Fruit fly (Drosophila melanogaster): ENCODE results near the gene CG8010.

The CG8010 gene

DNA sequence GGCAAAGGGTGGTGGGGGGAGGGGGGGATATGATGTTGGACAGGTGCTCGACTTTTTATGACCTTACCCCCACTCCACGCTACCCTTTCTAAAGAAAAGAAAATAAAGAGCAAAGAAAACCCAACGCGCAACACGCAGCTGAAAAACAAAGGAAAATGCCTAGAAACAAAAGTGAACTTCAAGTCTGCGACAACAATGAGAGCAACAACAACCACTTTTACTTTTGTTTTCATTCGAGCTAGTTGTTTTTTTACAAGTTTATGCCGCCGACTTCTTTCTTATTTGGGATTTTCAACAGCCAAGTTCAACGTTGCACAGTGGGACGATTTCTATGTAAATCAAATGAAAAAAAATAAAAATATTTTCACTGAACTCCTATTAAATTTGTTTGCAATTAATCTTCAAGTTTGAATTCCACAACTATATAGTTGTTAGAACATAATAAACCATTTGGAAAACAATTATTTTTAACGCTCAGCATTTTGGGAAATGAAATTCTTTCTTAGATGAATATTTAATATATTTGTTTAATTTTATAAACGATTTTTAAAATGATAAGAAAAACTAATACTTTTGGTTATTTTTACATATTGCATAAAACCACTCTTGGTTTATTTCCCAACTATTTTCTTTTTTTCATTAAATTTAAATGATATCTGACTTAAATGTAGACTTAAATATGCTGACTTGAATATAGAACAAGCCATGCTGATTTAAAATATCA, 44.0 kb downstream of the CG8010 start:
- no peak for TF ChIP-seq psq (optimal IDR thresholded peaks at IDR 0.05)
- no peak for TF ChIP-seq CG8478 (optimal IDR thresholded peaks at IDR 0.05)
- TF ChIP-seq usp (GFP tag; optimal IDR thresholded peaks at IDR 0.05): no peak
- no peak for TF ChIP-seq pan (optimal IDR thresholded peaks at IDR 0.05)
- TF ChIP-seq EcR (GFP tag; optimal IDR thresholded peaks at IDR 0.05): no peak
- no peak for TF ChIP-seq Dll (optimal IDR thresholded peaks at IDR 0.05)

DNA sequence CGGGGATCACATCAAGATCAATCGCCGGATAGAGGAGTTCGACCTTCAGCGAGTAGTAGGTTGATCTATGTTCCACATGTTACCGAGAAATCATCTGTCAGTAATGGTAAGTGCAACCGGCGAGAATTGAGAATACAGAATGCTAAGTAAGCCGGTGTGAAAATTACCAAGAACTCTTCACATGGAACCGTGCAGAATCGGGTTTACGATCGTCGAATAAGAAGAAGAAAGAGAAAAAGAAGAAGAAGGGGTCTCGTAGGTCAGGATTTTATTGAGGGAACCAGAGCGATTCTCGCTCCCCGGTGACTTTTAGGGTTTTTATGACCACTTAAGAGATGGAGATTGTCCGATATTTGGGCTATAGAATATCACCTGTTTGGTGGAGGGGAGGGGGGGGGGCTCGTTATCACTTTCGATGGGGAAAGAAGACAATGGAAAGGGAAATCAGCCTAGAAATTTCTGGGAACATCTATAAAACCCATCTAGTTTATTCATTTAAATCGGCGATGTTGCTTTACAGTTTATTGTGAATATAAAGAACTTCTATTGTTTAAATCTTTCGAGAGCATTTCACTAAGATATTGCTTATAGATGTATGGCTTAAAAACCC, 47.6 kb downstream of the CG8010 start:
- TF ChIP-seq CG8478 (optimal IDR thresholded peaks at IDR 0.05) (no peak), EcR (GFP tag; optimal IDR thresholded peaks at IDR 0.05) (no peak), pan (optimal IDR thresholded peaks at IDR 0.05) (no peak), Dll (optimal IDR thresholded peaks at IDR 0.05) (no peak), usp (GFP tag; optimal IDR thresholded peaks at IDR 0.05) (no peak), psq (optimal IDR thresholded peaks at IDR 0.05) (no peak)

DNA sequence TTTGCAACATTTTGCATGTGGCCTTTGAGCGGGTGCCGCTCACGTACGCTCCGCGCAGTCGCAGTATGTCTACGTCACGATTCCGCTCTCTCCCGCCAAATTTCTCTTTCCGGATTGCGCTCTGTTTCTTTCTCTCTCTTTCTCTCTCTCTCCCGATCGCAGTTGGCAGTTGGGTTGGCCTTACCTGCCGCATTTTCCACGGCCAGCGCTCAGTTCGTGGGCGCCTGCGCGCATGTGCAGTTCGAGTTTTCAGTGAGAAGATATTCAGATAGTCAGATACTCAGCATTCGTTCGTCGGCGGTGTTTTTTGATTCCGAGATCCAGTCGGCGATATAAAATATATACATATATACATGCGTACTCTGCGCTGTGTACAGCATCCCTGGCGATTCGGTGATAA, 48.3 kb downstream of the CG8010 start, which contains the start of gene CG7884:
Gene CG7884 (plus strand): TSS at position 208 of the 400 bp plus-strand sequence.
- TF ChIP-seq CG8478 (optimal IDR thresholded peaks at IDR 0.05): no peak
- peak; percentile 76 for TF ChIP-seq Dll (optimal IDR thresholded peaks at IDR 0.05)

DNA sequence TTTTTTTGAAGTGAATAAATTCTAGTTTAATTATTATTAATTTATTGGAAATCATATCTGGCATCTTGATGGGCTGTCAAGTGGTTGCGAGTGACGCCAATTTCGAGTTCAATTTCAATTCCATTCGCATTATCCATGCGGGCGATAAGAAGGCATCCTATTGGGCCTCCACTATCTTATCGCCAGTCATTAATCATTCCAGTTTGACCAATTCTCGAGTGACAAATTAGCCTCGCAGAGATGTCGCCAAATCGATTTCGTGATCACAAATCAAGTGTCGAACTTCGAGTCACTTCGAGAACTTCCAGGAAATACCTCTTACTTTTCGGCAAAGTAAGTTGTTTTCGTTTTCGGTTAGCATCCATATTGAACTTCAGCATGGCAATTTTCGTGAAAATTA, 52.0 kb downstream of the CG8010 start:
- TF ChIP-seq psq (optimal IDR thresholded peaks at IDR 0.05) (no peak), pan (optimal IDR thresholded peaks at IDR 0.05) (no peak), EcR (GFP tag; optimal IDR thresholded peaks at IDR 0.05) (no peak), CG8478 (optimal IDR thresholded peaks at IDR 0.05) (no peak), usp (GFP tag; optimal IDR thresholded peaks at IDR 0.05) (no peak), Dll (optimal IDR thresholded peaks at IDR 0.05) (no peak)

Measured in whole organism.